Fruit fly (Drosophila melanogaster) whole organism, embryonic: Measurements from ENCODE around the gene CG17362.
A peak's percentile ranks its signal among the peaks of the same experiment; 100 is the strongest.

Experiments
- CG10147 ChIP-seq: fragments of 200-800 bp; sonication (Bioruptor generic); optimal IDR thresholded peaks from 2 replicates; lab custom pipeline; 2019; ENCODE audit warnings: missing biosample characterization, mild to moderate bottlenecking, missing genetic modification characterization, moderate library complexity
- CG14710 ChIP-seq: fragments of 200-800 bp; sonication (Bioruptor generic); optimal IDR thresholded peaks from 3 replicates; lab custom pipeline; 2019; ENCODE audit warnings: missing biosample characterization, mild to moderate bottlenecking, missing genetic modification characterization, moderate library complexity
- CG1792 ChIP-seq: fragments of 200-800 bp; sonication (Bioruptor generic); optimal IDR thresholded peaks from 2 replicates; lab custom pipeline; 2016; ENCODE audit warnings: missing biosample characterization, missing genetic modification characterization
- CG42726 ChIP-seq: fragments of 200-800 bp; sonication (Bioruptor generic); IDR thresholded peaks from 2 replicates; pipeline ENCODE4 v1.3.6; 2022; ENCODE audit warnings: missing biosample characterization, missing genetic modification characterization; ENCODE audit not compliant: partially characterized antibody
- Dip2 ChIP-seq: fragments of 200-800 bp; sonication (Bioruptor generic); IDR thresholded peaks from 2 replicates; pipeline ENCODE4 v1.3.6; 2022; ENCODE audit warnings: missing biosample characterization, missing genetic modification characterization
- H2.0 ChIP-seq: fragments of 200-800 bp; sonication (Bioruptor generic); IDR thresholded peaks from 2 replicates; pipeline ENCODE4 v1.3.6; 2022; ENCODE audit warnings: missing biosample characterization, missing genetic modification characterization
- NK7.1 ChIP-seq: fragments of 200-800 bp; sonication (Bioruptor generic); optimal IDR thresholded peaks from 3 replicates; lab custom pipeline; 2016; ENCODE audit warnings: missing biosample characterization, missing genetic modification characterization
- aop ChIP-seq: fragments of 200-800 bp; sonication (Bioruptor generic); IDR thresholded peaks from 2 replicates; pipeline ENCODE4 v1.3.6; 2022; ENCODE audit warnings: missing biosample characterization, missing genetic modification characterization
- cad ChIP-seq: fragments of >200 bp; optimal IDR thresholded peaks from 2 replicates; lab custom pipeline; 2017; ENCODE audit warnings: missing biosample characterization, missing genetic modification characterization
- dpn ChIP-seq, 2 experiments: fragments of 200-800 bp; sonication (Bioruptor generic); optimal IDR thresholded peaks; 3 replicates each; lab custom pipeline; 2016; ENCODE audit warnings: missing biosample characterization in 2 of 2, missing genetic modification characterization in 2 of 2
- dysf ChIP-seq: fragments of 200-800 bp; sonication (Bioruptor generic); IDR thresholded peaks from 3 replicates; pipeline ENCODE4 v1.3.6; 2022; ENCODE audit warnings: missing biosample characterization, missing genetic modification characterization
- en ChIP-seq: fragments of 200-800 bp; sonication (Bioruptor generic); optimal IDR thresholded peaks from 2 replicates; lab custom pipeline; 2016; ENCODE audit warnings: missing biosample characterization, missing genetic modification characterization
- gfzf ChIP-seq: fragments of 200-800 bp; sonication (Bioruptor generic); optimal IDR thresholded peaks from 2 replicates; lab custom pipeline; 2016; ENCODE audit warnings: missing biosample characterization, mild to moderate bottlenecking, missing genetic modification characterization, moderate library complexity
- mirr ChIP-seq: fragments of 200-800 bp; sonication (Bioruptor generic); optimal IDR thresholded peaks from 3 replicates; lab custom pipeline; 2018; ENCODE audit warnings: missing biosample characterization, mild to moderate bottlenecking, missing genetic modification characterization
- peb ChIP-seq: fragments of 200-800 bp; sonication (Bioruptor generic); IDR thresholded peaks from 2 replicates; pipeline ENCODE4 v1.3.6; 2022; ENCODE audit warnings: missing biosample characterization, missing genetic modification characterization
- slbo ChIP-seq: fragments of 200-800 bp; sonication (Bioruptor generic); IDR thresholded peaks from 2 replicates; pipeline ENCODE4 v1.3.6; 2022; ENCODE audit warnings: missing biosample characterization, missing genetic modification characterization
- toy ChIP-seq: fragments of 200-800 bp; sonication (Bioruptor generic); IDR thresholded peaks from 2 replicates; pipeline ENCODE4 v1.3.6; 2022; ENCODE audit warnings: missing biosample characterization, missing genetic modification characterization
- unpg ChIP-seq: fragments of 200-800 bp; sonication (Bioruptor generic); optimal IDR thresholded peaks from 3 replicates; lab custom pipeline; 2018; ENCODE audit warnings: missing biosample characterization, mild to moderate bottlenecking, missing genetic modification characterization, moderate library complexity
- zfh1 ChIP-seq: fragments of 200-800 bp; sonication (Bioruptor generic); IDR thresholded peaks from 3 replicates; pipeline ENCODE4 v1.3.6; 2022; ENCODE audit warnings: missing biosample characterization, missing genetic modification characterization

CG17362 gene

DNA sequence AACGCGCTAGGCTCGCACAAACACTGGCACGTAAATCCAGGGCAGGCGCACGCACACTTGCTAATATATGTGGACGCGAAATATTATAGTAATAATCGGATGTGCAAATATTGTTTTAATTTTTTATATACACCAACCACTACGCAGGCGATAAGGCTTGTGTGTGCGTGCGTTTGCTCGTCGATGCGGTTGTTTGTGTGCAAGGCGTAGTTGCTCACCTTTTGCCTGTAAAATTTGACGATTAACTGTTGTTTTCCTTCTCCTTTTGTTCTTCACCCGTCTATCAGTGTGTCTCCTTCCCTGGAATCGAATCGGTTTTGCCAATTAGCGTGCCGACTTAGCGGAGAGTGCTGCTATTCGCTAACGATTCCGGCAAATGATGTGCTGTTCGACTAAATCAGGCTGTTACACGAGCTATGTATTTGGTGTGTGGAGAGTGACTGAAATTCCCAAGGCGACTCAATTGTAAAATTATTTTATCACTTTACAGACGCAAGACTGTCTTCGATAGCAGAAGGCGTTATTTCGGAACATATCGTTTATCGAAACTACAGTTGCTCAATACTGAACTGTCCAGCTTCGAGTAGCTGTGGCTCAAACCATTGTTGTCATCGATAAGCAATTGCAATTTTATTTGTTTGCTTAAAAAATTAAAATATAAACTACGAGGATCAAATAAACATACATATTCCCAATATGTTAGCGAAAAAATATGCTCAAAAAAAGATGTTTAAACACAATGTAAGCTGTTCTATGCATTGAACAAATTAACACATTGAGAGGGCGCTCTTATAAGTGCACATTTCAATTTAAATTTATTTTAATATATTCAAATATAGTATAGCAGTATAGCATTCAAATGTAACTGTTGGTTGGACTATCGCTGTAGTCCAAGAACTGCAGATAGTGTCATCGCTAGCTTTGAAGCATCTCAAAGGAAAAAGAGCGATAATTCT, 45.0 kb downstream of the CG17362 start, which contains the start of the genes CG6650 and endos (continued):
- TF ChIP-seq zfh1 (GFP tag; lab: Robert Waterston, UW) (no peak), NK7.1 (GFP tag; lab: Kevin White, UChicago) (no peak), CG1792 (GFP tag; lab: Kevin White, UChicago) (no peak), CG42726 (GFP tag; lab: Robert Waterston, UW) (no peak), en (no peak), dysf (GFP tag; lab: Robert Waterston, UW) (peak; percentile 28; the same call in 1 of the 3 replicates), Dip2 (GFP tag; lab: Robert Waterston, UW) (no peak), unpg (GFP tag; lab: Kevin White, UChicago) (no peak), CG14710 (tag; lab: Kevin White, UChicago) (peak; percentile 77), aop (no peak)

DNA sequence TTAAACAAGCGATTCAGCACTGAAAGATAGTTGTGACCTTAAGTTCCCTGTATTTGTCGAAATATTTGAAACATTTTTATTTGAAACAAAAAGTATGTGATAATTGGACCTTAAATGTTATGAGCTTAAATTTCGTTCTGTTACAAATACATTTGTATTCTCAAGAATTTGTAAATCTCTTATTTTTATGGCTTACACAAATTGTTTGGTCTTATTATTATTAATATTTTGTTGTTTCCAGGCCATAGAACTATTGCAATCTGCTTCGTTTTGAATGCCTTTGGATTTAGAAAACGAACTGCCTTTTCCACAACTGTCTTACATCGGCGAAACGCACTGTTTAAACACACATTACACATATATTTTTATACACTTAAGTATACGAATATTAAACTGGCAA, 48.1 kb downstream of the CG17362 start, which contains the start of gene CG6661:
TSS of gene CG6661 (plus strand) at position 301 of the 400 bp plus-strand sequence.
- TF ChIP-seq dpn (GFP tag; optimal IDR thresholded peaks at IDR 0.05; lab: Kevin White, UChicago), result no peak
- no peak for TF ChIP-seq mirr (GFP tag; lab: Kevin White, UChicago)
- TF ChIP-seq cad (GFP tag; lab: Kevin White, UChicago), result no peak
- no peak for TF ChIP-seq slbo
- TF ChIP-seq H2.0 (GFP tag; lab: Robert Waterston, UW), result no peak
- no peak for TF ChIP-seq CG10147 (GFP tag; lab: Kevin White, UChicago)
- TF ChIP-seq toy, result no peak
- TF ChIP-seq gfzf, result no peak
- no peak for TF ChIP-seq peb (GFP tag; lab: Robert Waterston, UW)
